Worm (Caenorhabditis elegans): ENCODE data around the gene fat-4.

DNA sequence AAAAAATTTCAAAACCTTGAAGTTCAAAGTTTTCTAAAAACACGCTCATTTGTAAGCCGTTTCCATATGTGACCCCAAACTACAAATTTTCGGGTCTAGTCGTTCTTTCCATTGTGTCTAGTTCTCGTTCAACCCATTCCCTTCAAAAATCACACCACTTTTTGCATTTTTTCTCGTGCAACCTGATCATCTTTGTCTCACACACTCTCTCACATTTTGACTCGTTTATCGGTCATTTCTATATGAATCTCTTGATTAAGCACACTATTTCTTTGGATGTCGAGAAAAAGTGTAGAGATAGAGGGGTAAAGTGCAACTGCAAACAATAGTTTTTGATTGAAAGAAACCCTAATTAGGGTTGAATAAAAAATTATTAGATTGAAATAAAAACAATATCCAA, 4.3 kb downstream of the fat-4 start:
- TF ChIP-seq Y105C5A.15 (GFP tag; IDR thresholded peaks at IDR 0.05) (no peak), unc-130 (GFP tag; optimal IDR thresholded peaks at IDR 0.05) (no peak), ZK546.5 (tag; optimal IDR thresholded peaks at IDR 0.05) (no peak), mep-1 (tag; optimal IDR thresholded peaks at IDR 0.05) (peak; percentile 79), nhr-11 (tag; optimal IDR thresholded peaks at IDR 0.05) (no peak), nhr-76 (tag; optimal IDR thresholded peaks at IDR 0.05) (no peak), nhr-6 (tag; optimal IDR thresholded peaks at IDR 0.05) (peak; percentile 24), ces-1 (GFP tag; optimal IDR thresholded peaks at IDR 0.05) (no peak), nhr-25 (tag; optimal IDR thresholded peaks at IDR 0.05; ENCODE audit: borderline replicate concordance, insufficient read depth) (no peak), mes-2 (tag; optimal IDR thresholded peaks at IDR 0.05; ENCODE audit: poor library complexity, severe bottlenecking) (peak; percentile 72)
